Worm (Caenorhabditis elegans): ENCODE data around the gene spe-49.

DNA sequence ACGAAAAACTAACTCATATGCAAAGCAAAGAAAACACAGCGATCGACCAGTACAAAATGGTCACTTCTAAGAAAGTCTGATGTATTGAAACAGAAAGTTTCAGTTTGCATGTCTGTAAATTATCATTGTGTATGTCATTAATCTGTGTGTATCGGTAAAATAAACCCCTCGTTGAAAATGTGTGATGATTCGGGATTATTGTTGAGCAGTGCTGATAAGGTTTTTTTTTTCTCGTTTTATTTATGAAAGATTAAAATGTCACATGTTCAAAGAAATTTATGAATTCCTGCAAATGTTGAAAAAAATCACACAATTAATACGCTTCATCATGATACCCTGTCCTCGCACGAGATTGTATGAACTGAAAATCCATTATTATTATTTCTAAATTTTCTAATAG lies 1.1 kb upstream of the spe-49 start:
- TF ChIP-seq akir-1 (GFP tag; optimal IDR thresholded peaks at IDR 0.05) (no peak), Y79H2A.3 (GFP tag; conservative IDR thresholded peaks at IDR 0.05) (no peak)

All from whole organism, young adult.